Fruit fly (Drosophila melanogaster) whole organism, embryonic: ENCODE results near the gene CycE.

Experiments
- Blimp-1 ChIP-seq: fragments of 200-800 bp; sonication (Bioruptor generic); optimal IDR thresholded peaks from 3 replicates; lab custom pipeline; 2018; ENCODE audit warnings: missing biosample characterization, missing genetic modification characterization, mild to moderate bottlenecking, moderate library complexity, missing genetic modification reagents
- CG10267 ChIP-seq: fragments of 200-800 bp; sonication (Bioruptor generic); optimal IDR thresholded peaks from 2 replicates; lab custom pipeline; 2018; ENCODE audit warnings: missing biosample characterization, mild to moderate bottlenecking, missing genetic modification characterization, moderate library complexity
- CG10959 ChIP-seq: fragments of 200-800 bp; sonication (Bioruptor generic); IDR thresholded peaks from 2 replicates; pipeline ENCODE4 v1.3.6; 2022; ENCODE audit warnings: missing biosample characterization, missing genetic modification characterization
- CG12942 ChIP-seq: fragments of 200-800 bp; sonication (Bioruptor generic); optimal IDR thresholded peaks from 3 replicates; lab custom pipeline; 2016; ENCODE audit warnings: missing biosample characterization, missing genetic modification characterization
- CG13287 ChIP-seq: fragments of 200-800 bp; sonication (Bioruptor generic); IDR thresholded peaks from 2 replicates; pipeline ENCODE4 v1.3.6; 2022; ENCODE audit warnings: missing biosample characterization, missing genetic modification characterization; ENCODE audit not compliant: partially characterized antibody
- CG14050 ChIP-seq: fragments of 200-800 bp; sonication (Bioruptor generic); IDR thresholded peaks from 3 replicates; pipeline ENCODE4 v1.3.6; 2022; ENCODE audit warnings: missing biosample characterization, missing genetic modification characterization
- CG14860 ChIP-seq: fragments of 200-800 bp; sonication (Bioruptor generic); IDR thresholded peaks from 3 replicates; pipeline ENCODE4 v1.3.6; 2022; ENCODE audit warnings: missing biosample characterization, missing genetic modification characterization; ENCODE audit not compliant: partially characterized antibody
- CG16863 ChIP-seq: fragments of 200-800 bp; sonication (Bioruptor generic); optimal IDR thresholded peaks from 3 replicates; lab custom pipeline; 2016; ENCODE audit warnings: missing biosample characterization, missing genetic modification characterization
- CG18619 ChIP-seq: fragments of 200-800 bp; sonication (Bioruptor generic); optimal IDR thresholded peaks from 3 replicates; lab custom pipeline; 2017; ENCODE audit warnings: missing biosample characterization, mild to moderate bottlenecking, missing genetic modification characterization
- CG2120 ChIP-seq: fragments of 200-800 bp; sonication (Bioruptor generic); optimal IDR thresholded peaks from 3 replicates; lab custom pipeline; 2016; ENCODE audit warnings: missing biosample characterization, missing genetic modification characterization
- CG31365 ChIP-seq: fragments of 200-800 bp; sonication (Bioruptor generic); optimal IDR thresholded peaks from 2 replicates; lab custom pipeline; 2018; ENCODE audit warnings: missing biosample characterization, mild to moderate bottlenecking, missing genetic modification characterization
- CG3163 ChIP-seq: fragments of 200-800 bp; sonication (Bioruptor generic); optimal IDR thresholded peaks from 3 replicates; lab custom pipeline; 2016; ENCODE audit warnings: missing biosample characterization, missing genetic modification characterization
- CG32532 ChIP-seq: fragments of 200-800 bp; sonication (Bioruptor generic); IDR thresholded peaks from 2 replicates; pipeline ENCODE4 v1.3.6; 2022; ENCODE audit warnings: missing biosample characterization, missing genetic modification characterization
- CG5180 ChIP-seq: fragments of 200-800 bp; sonication (Bioruptor generic); optimal IDR thresholded peaks from 3 replicates; lab custom pipeline; 2017; ENCODE audit warnings: missing biosample characterization, missing genetic modification characterization, mild to moderate bottlenecking, moderate library complexity, missing genetic modification reagents
- CG6254 ChIP-seq: fragments of 200-800 bp; sonication (Bioruptor generic); optimal IDR thresholded peaks from 3 replicates; lab custom pipeline; 2017; ENCODE audit warnings: mild to moderate bottlenecking, missing biosample characterization, missing genetic modification reagents, missing genetic modification characterization
- CG7786 ChIP-seq: fragments of 200-800 bp; sonication (Bioruptor generic); optimal IDR thresholded peaks from 2 replicates; lab custom pipeline; 2016; ENCODE audit warnings: missing biosample characterization, missing genetic modification characterization
- CG8281 ChIP-seq: fragments of 200-800 bp; sonication (Bioruptor generic); optimal IDR thresholded peaks from 2 replicates; lab custom pipeline; 2018; ENCODE audit warnings: missing biosample characterization, mild to moderate bottlenecking, missing genetic modification characterization, moderate library complexity
- CG8388 ChIP-seq: fragments of 200-800 bp; sonication (Bioruptor generic); optimal IDR thresholded peaks from 2 replicates; lab custom pipeline; 2019; ENCODE audit warnings: missing biosample characterization, mild to moderate bottlenecking, missing genetic modification characterization, moderate library complexity
- Dll ChIP-seq: fragments of 200-800 bp; sonication (Bioruptor generic); IDR thresholded peaks from 4 replicates; pipeline ENCODE4 v1.3.6; 2022; ENCODE audit warnings: missing biosample characterization, missing genetic modification characterization; ENCODE audit not compliant: partially characterized antibody
- Ets97D ChIP-seq: fragments of 200-800 bp; sonication (Bioruptor generic); optimal IDR thresholded peaks from 3 replicates; lab custom pipeline; 2016; ENCODE audit warnings: missing biosample characterization, missing genetic modification characterization
- HLH4C ChIP-seq: fragments of 200-800 bp; sonication (Bioruptor generic); IDR thresholded peaks from 3 replicates; pipeline ENCODE4 v1.3.6; 2022; ENCODE audit warnings: missing biosample characterization, missing genetic modification characterization; ENCODE audit not compliant: partially characterized antibody
- Hr78 ChIP-seq, 2 experiments: fragments of 200-800 bp in 1 of 2; fragments of >200 bp in 1 of 2; sonication (Bioruptor generic) in 1 of 2; optimal IDR thresholded peaks; 2 replicates each; lab custom pipeline; 2017 to 2019; ENCODE audit warnings: missing biosample characterization in 2 of 2, missing genetic modification characterization in 2 of 2, mild to moderate bottlenecking in 1 of 2, moderate library complexity in 1 of 2
- Neu2 ChIP-seq: fragments of 200-800 bp; sonication (Bioruptor generic); optimal IDR thresholded peaks from 3 replicates; lab custom pipeline; 2016; ENCODE audit warnings: missing biosample characterization, missing genetic modification characterization, borderline replicate concordance
- Oli ChIP-seq: fragments of 200-800 bp; sonication (Bioruptor generic); optimal IDR thresholded peaks from 2 replicates; lab custom pipeline; 2018; ENCODE audit warnings: missing biosample characterization, mild to moderate bottlenecking, missing genetic modification characterization, moderate library complexity
- Optix ChIP-seq: fragments of 200-800 bp; sonication (Bioruptor generic); IDR thresholded peaks from 3 replicates; pipeline ENCODE4 v1.3.6; 2022; ENCODE audit warnings: missing biosample characterization, missing genetic modification characterization
- Scr ChIP-seq: fragments of 200-800 bp; sonication (Bioruptor generic); IDR thresholded peaks from 2 replicates; pipeline ENCODE4 v1.3.6; 2022; ENCODE audit warnings: missing biosample characterization, missing genetic modification characterization; ENCODE audit not compliant: partially characterized antibody
- bigmax ChIP-seq: fragments of 200-800 bp; sonication (Bioruptor generic); optimal IDR thresholded peaks from 2 replicates; lab custom pipeline; 2018; ENCODE audit warnings: missing biosample characterization, mild to moderate bottlenecking, missing genetic modification characterization
- cg ChIP-seq: fragments of 200-800 bp; sonication (Bioruptor generic); optimal IDR thresholded peaks from 3 replicates; lab custom pipeline; 2019; ENCODE audit warnings: missing biosample characterization, mild to moderate bottlenecking, missing genetic modification characterization, moderate library complexity
- chif ChIP-seq, 2 experiments: fragments of 200-800 bp; sonication (Bioruptor generic); optimal IDR thresholded peaks; 3 replicates each; lab custom pipeline; 2016; ENCODE audit warnings: missing biosample characterization in 2 of 2, missing genetic modification characterization in 2 of 2
- chinmo ChIP-seq: fragments of 200-800 bp; sonication (Bioruptor generic); IDR thresholded peaks from 4 replicates; pipeline ENCODE4 v1.3.6; 2022; ENCODE audit warnings: missing biosample characterization, missing genetic modification characterization; ENCODE audit not compliant: partially characterized antibody
- crc ChIP-seq: fragments of 200-800 bp; sonication (Bioruptor generic); optimal IDR thresholded peaks from 2 replicates; lab custom pipeline; 2016; ENCODE audit warnings: missing biosample characterization, missing genetic modification characterization
- dan ChIP-seq: fragments of 200-800 bp; sonication (Bioruptor generic); IDR thresholded peaks from 2 replicates; pipeline ENCODE4 v1.3.6; 2022; ENCODE audit warnings: missing biosample characterization, missing genetic modification characterization
- disco-r ChIP-seq: fragments of 200-800 bp; sonication (Bioruptor generic); optimal IDR thresholded peaks from 2 replicates; lab custom pipeline; 2016; ENCODE audit warnings: missing biosample characterization, missing genetic modification characterization
- fd102C ChIP-seq: fragments of 200-800 bp; sonication (Bioruptor generic); optimal IDR thresholded peaks from 2 replicates; lab custom pipeline; 2018; ENCODE audit warnings: missing biosample characterization, mild to moderate bottlenecking, missing genetic modification characterization, moderate library complexity
- ken ChIP-seq: fragments of 200-800 bp; sonication (Bioruptor generic); IDR thresholded peaks from 3 replicates; pipeline ENCODE4 v1.3.6; 2022; ENCODE audit warnings: missing biosample characterization, missing genetic modification characterization
- klu ChIP-seq: fragments of 200-800 bp; sonication (Bioruptor generic); IDR thresholded peaks from 2 replicates; pipeline ENCODE4 v1.3.6; 2022; ENCODE audit warnings: missing biosample characterization, missing genetic modification characterization
- org-1 ChIP-seq: fragments of 200-800 bp; sonication (Bioruptor generic); optimal IDR thresholded peaks from 2 replicates; lab custom pipeline; 2017; ENCODE audit warnings: missing biosample characterization, missing genetic modification characterization
- pb ChIP-seq: fragments of 200-800 bp; sonication (Bioruptor generic); optimal IDR thresholded peaks from 3 replicates; lab custom pipeline; 2016; ENCODE audit warnings: missing biosample characterization, missing genetic modification characterization
- pho ChIP-seq: fragments of 200-800 bp; sonication (Bioruptor generic); optimal IDR thresholded peaks from 2 replicates; lab custom pipeline; 2016; ENCODE audit warnings: missing biosample characterization, missing genetic modification characterization
- pros ChIP-seq: fragments of 200-800 bp; sonication (Bioruptor generic); optimal IDR thresholded peaks from 3 replicates; lab custom pipeline; 2019; ENCODE audit warnings: missing biosample characterization, mild to moderate bottlenecking, missing genetic modification characterization, moderate library complexity
- rib ChIP-seq: fragments of 200-800 bp; sonication (Bioruptor generic); IDR thresholded peaks from 2 replicates; pipeline ENCODE4 v1.3.6; 2022; ENCODE audit warnings: missing biosample characterization, missing genetic modification characterization
- sisA ChIP-seq: fragments of 200-800 bp; sonication (Bioruptor generic); IDR thresholded peaks from 2 replicates; pipeline ENCODE4 v1.3.6; 2022; ENCODE audit warnings: missing biosample characterization, missing genetic modification characterization
- stc ChIP-seq: fragments of 200-800 bp; sonication (Bioruptor generic); IDR thresholded peaks from 2 replicates; pipeline ENCODE4 v1.3.6; 2022; ENCODE audit warnings: missing biosample characterization, missing genetic modification characterization
- unc-4 ChIP-seq: fragments of 200-800 bp; sonication (Bioruptor generic); IDR thresholded peaks from 2 replicates; pipeline ENCODE4 v1.3.6; 2022; ENCODE audit warnings: missing biosample characterization, missing genetic modification characterization; ENCODE audit not compliant: partially characterized antibody
- usp ChIP-seq: fragments of >200 bp; optimal IDR thresholded peaks from 2 replicates; lab custom pipeline; 2017; ENCODE audit warnings: missing biosample characterization, missing genetic modification characterization
- vfl ChIP-seq: fragments of 200-800 bp; sonication (Bioruptor generic); optimal IDR thresholded peaks from 2 replicates; lab custom pipeline; 2016; ENCODE audit warnings: missing biosample characterization, missing genetic modification characterization
- vvl ChIP-seq: fragments of 200-800 bp; sonication (Bioruptor generic); IDR thresholded peaks from 2 replicates; pipeline ENCODE4 v1.3.6; 2022; ENCODE audit warnings: missing biosample characterization, missing genetic modification characterization
- wek ChIP-seq: fragments of 200-800 bp; sonication (Bioruptor generic); optimal IDR thresholded peaks from 3 replicates; lab custom pipeline; 2018; ENCODE audit warnings: missing biosample characterization, mild to moderate bottlenecking, missing genetic modification characterization, moderate library complexity
- z ChIP-seq: fragments of 200-800 bp; sonication (Bioruptor generic); IDR thresholded peaks from 3 replicates; pipeline ENCODE4 v1.3.6; 2022; ENCODE audit warnings: missing biosample characterization, missing genetic modification characterization

The CycE gene

DNA sequence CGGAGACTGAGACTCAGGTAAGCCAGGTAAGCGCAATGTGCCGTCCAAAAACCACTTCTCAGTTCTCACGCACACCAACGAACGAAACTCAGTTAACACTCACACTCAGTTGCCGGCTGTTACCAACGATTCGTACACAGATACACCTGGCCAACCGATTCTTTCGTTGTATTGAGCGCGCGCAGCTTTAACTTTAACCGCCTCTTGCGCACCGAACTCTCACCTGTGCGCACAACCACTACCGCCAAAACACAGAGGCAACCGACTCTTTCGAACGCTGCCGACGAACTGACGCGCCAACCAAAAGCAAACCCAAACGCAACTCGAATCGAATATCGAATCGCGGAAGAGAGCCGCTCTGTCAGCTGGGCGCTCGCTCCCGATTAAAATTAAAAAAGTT, 14.5 kb upstream of the CycE start, which contains the start of gene Gli (continued):
- no peak for TF ChIP-seq klu (GFP tag; lab: Robert Waterston, UW)
- no peak for TF ChIP-seq CG14860 (GFP tag; lab: Robert Waterston, UW)
- peak; percentile 10 for TF ChIP-seq vfl (GFP tag; lab: Kevin White, UChicago)
- TF ChIP-seq Blimp-1 (GFP tag; lab: Kevin White, UChicago), result no peak
- peak; percentile 7 for TF ChIP-seq CG10267 (tag; lab: Kevin White, UChicago)
- TF ChIP-seq dan (GFP tag; lab: Robert Waterston, UW), result no peak
- peak; percentile 66 for TF ChIP-seq vvl (GFP tag; lab: Robert Waterston, UW)
- TF ChIP-seq pb (GFP tag; lab: Kevin White, UChicago), result peak; percentile 62
- TF ChIP-seq CG7786 (GFP tag; lab: Kevin White, UChicago), result peak; percentile 19
- TF ChIP-seq disco-r (GFP tag; lab: Kevin White, UChicago), result no peak
- TF ChIP-seq pho, result no peak
- peak; percentile 94 for TF ChIP-seq CG5180 (GFP tag; lab: Kevin White, UChicago)
- no peak for TF ChIP-seq Oli (tag; lab: Kevin White, UChicago)
- peak; percentile 73; the same call in 1 of the 2 replicates for TF ChIP-seq rib (GFP tag; lab: Robert Waterston, UW)
- no peak for TF ChIP-seq CG8388 (GFP tag; lab: Kevin White, UChicago)
- no peak for TF ChIP-seq org-1
- no peak for TF ChIP-seq chif (GFP tag; optimal IDR thresholded peaks at IDR 0.05; lab: Kevin White, UChicago)
- peak; percentile 36 for TF ChIP-seq wek (GFP tag; lab: Kevin White, UChicago)
- TF ChIP-seq cg (GFP tag; lab: Kevin White, UChicago), result peak; percentile 95
- no peak for TF ChIP-seq CG8281 (tag; lab: Kevin White, UChicago)
- no peak for TF ChIP-seq CG12942 (GFP tag; lab: Kevin White, UChicago)
- no peak for TF ChIP-seq Ets97D (GFP tag; lab: Kevin White, UChicago)
- peak; percentile 54; the same call in 1 of the 3 replicates for TF ChIP-seq ken (GFP tag; lab: Robert Waterston, UW)
- TF ChIP-seq CG10959 (GFP tag; lab: Robert Waterston, UW), result 0 out of 2 replicates have a peak, but pooled peaks have one; percentile 17
- peak; percentile 98 for TF ChIP-seq chinmo (GFP tag; lab: Robert Waterston, UW)
- no peak for TF ChIP-seq CG18619 (GFP tag; lab: Kevin White, UChicago)
- TF ChIP-seq stc (GFP tag; lab: Robert Waterston, UW), result peak; percentile 33; the same call in 1 of the 2 replicates
- TF ChIP-seq Scr (GFP tag; lab: Robert Waterston, UW), result peak; percentile 48; the same call in 1 of the 2 replicates
- no peak for TF ChIP-seq sisA (GFP tag; lab: Robert Waterston, UW)
- no peak for TF ChIP-seq CG6254 (GFP tag; lab: Kevin White, UChicago)
- TF ChIP-seq bigmax (GFP tag; lab: Kevin White, UChicago), result peak; percentile 17
- TF ChIP-seq CG13287 (GFP tag; lab: Robert Waterston, UW), result peak; percentile 72
- TF ChIP-seq usp (GFP tag; lab: Kevin White, UChicago), result no peak
- no peak for TF ChIP-seq crc
- TF ChIP-seq CG14050, result no peak
- 0 out of 3 replicates have a peak, but pooled peaks have one; percentile 22 for TF ChIP-seq Optix (GFP tag; lab: Robert Waterston, UW)
- TF ChIP-seq Neu2 (GFP tag; lab: Kevin White, UChicago), result peak; percentile 19
- no peak for TF ChIP-seq CG16863 (GFP tag; lab: Kevin White, UChicago)
- peak in 1 of 2 experiments; percentile 80 for TF ChIP-seq Hr78 (GFP tag; optimal IDR thresholded peaks at IDR 0.05; lab: Kevin White, UChicago)
- TF ChIP-seq CG32532 (GFP tag; lab: Robert Waterston, UW), result peak; percentile 67
- 0 out of 4 replicates have a peak, but pooled peaks have one; percentile 29 for TF ChIP-seq Dll (GFP tag; lab: Robert Waterston, UW)
- peak; percentile 63 for TF ChIP-seq pros (GFP tag; lab: Kevin White, UChicago)
- peak; percentile 45; the same call in 1 of the 3 replicates for TF ChIP-seq HLH4C (GFP tag; lab: Robert Waterston, UW)
- peak; percentile 92 for TF ChIP-seq z (GFP tag; lab: Robert Waterston, UW)
- TF ChIP-seq fd102C, result peak; percentile 31
- TF ChIP-seq unc-4 (GFP tag; lab: Robert Waterston, UW), result peak; percentile 52
- peak; percentile 1 for TF ChIP-seq CG2120 (GFP tag; lab: Kevin White, UChicago)
- TF ChIP-seq CG31365, result no peak
- peak; percentile 82 for TF ChIP-seq CG3163
